Fruit fly (Drosophila melanogaster): ENCODE data around the gene Unc-76.

The Unc-76 gene

DNA sequence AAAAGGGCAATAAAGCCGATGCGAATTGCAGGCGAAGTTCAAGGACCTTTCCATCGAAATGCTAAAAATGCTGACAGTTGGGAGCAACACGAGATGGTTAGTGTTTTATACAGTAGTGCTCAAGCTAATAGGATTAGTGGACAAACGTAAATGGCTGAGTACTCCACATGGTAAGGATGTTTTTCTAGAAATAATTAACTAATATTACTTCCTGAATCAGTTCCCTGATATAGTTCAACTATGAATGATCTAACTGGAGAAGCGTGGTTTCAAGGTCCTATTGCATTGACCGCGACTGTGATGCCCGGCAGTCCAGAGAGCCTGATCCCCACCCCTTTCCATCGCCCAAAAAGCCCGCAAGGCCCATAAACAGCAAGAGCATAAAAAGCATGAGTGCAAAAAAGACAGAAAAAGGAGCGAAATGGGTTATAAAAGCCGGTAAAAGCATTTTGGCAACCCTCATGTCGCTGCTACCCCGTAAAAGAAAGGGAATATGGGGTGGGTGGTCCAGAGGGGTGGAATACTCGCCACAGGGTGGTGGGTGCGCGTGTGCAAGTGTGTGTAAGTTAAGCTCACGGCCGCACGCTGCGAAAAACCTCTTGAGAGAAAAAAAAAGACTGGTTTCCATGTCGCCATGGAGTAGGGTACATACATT, 53.9 kb downstream of the Unc-76 start (continued):
- TF ChIP-seq CG13296 (GFP tag; optimal IDR thresholded peaks at IDR 0.05) (peak; percentile 34), Blimp-1 (GFP tag; optimal IDR thresholded peaks at IDR 0.05) (peak; percentile 75), CG30020 (tag; optimal IDR thresholded peaks at IDR 0.05) (no peak), eve (GFP tag; optimal IDR thresholded peaks at IDR 0.05) (no peak), mam (GFP tag; optimal IDR thresholded peaks at IDR 0.05) (peak; percentile 61), CG18011 (GFP tag; optimal IDR thresholded peaks at IDR 0.05) (no peak), B-H2 (GFP tag; optimal IDR thresholded peaks at IDR 0.05) (no peak), nerfin-1 (tag; optimal IDR thresholded peaks at IDR 0.05) (peak; percentile 83), chif (GFP tag; optimal IDR thresholded peaks at IDR 0.05) (peak; percentile 41 to 74), Lhr (GFP tag; optimal IDR thresholded peaks at IDR 0.05) (peak; percentile 32), HHEX (GFP tag; optimal IDR thresholded peaks at IDR 0.05) (peak; percentile 68), CG6765 (GFP tag; optimal IDR thresholded peaks at IDR 0.05) (peak; percentile 50), Fer3 (tag; optimal IDR thresholded peaks at IDR 0.05) (peak; percentile 61), Hmr (GFP tag; optimal IDR thresholded peaks at IDR 0.05) (peak; percentile 57), Optix (GFP tag; IDR thresholded peaks at IDR 0.05) (peak; percentile 62; the same call in 2 of the 3 replicates), CG30403 (GFP tag; optimal IDR thresholded peaks at IDR 0.05) (peak; percentile 69), CG12769 (tag; optimal IDR thresholded peaks at IDR 0.05) (peak; percentile 75), fu2 (GFP tag; optimal IDR thresholded peaks at IDR 0.05) (peak; percentile 35), Xrp1 (GFP tag; IDR thresholded peaks at IDR 0.05) (peak; percentile 74), dmrt11E (tag; optimal IDR thresholded peaks at IDR 0.05) (peak; percentile 73), Hr39 (optimal IDR thresholded peaks at IDR 0.05) (no peak), NK7.1 (GFP tag; optimal IDR thresholded peaks at IDR 0.05) (no peak), CG10209 (GFP tag; optimal IDR thresholded peaks at IDR 0.05) (peak; percentile 58), CG7963 (GFP tag; IDR thresholded peaks at IDR 0.05; ENCODE audit: partially characterized antibody) (no peak), HLH54F (GFP tag; optimal IDR thresholded peaks at IDR 0.05) (peak; percentile 27), CG14014 (GFP tag; IDR thresholded peaks at IDR 0.05) (peak; percentile 56; the same call in 1 of the 2 replicates), CG13894 (tag; optimal IDR thresholded peaks at IDR 0.05) (no peak), CG7357 (GFP tag; IDR thresholded peaks at IDR 0.05) (peak; percentile 49; the same call in 1 of the 3 replicates), kay (GFP tag; optimal IDR thresholded peaks at IDR 0.05) (peak; percentile 12), Doc3 (GFP tag; IDR thresholded peaks at IDR 0.05; ENCODE audit: partially characterized antibody) (no peak), CG4617 (GFP tag; optimal IDR thresholded peaks at IDR 0.05; ENCODE audit: borderline replicate concordance) (no peak), CG1792 (GFP tag; optimal IDR thresholded peaks at IDR 0.05) (peak; percentile 58), bcd (GFP tag; optimal IDR thresholded peaks at IDR 0.05) (peak; percentile 55), hb (GFP tag; IDR thresholded peaks at IDR 0.05; ENCODE audit: partially characterized antibody) (no peak), CG14965 (GFP tag; optimal IDR thresholded peaks at IDR 0.05; ENCODE audit: borderline replicate concordance) (no peak), D (optimal IDR thresholded peaks at IDR 0.05) (no peak), D (GFP tag; optimal IDR thresholded peaks at IDR 0.05) (peak; percentile 75), chm (GFP tag; IDR thresholded peaks at IDR 0.05) (peak; percentile 38; the same call in 1 of the 2 replicates), E2f1 (GFP tag; IDR thresholded peaks at IDR 0.05) (peak; percentile 60; the same call in 1 of the 2 replicates), nom (GFP tag; optimal IDR thresholded peaks at IDR 0.05) (peak; percentile 16), rib (GFP tag; IDR thresholded peaks at IDR 0.05) (no peak), tgo (GFP tag; IDR thresholded peaks at IDR 0.05) (peak; percentile 68; the same call in 2 of the 3 replicates), Dip3 (GFP tag; optimal IDR thresholded peaks at IDR 0.05) (no peak), CG14667 (GFP tag; IDR thresholded peaks at IDR 0.05) (peak; percentile 56), CG12391 (tag; optimal IDR thresholded peaks at IDR 0.05) (peak; percentile 69), CG8281 (tag; optimal IDR thresholded peaks at IDR 0.05) (peak; percentile 6), jing (GFP tag; optimal IDR thresholded peaks at IDR 0.05) (peak; percentile 62), trem (tag; optimal IDR thresholded peaks at IDR 0.05) (peak; percentile 59), CG34376 (GFP tag; optimal IDR thresholded peaks at IDR 0.05) (no peak)
